Fruit fly (Drosophila melanogaster): Measurements from ENCODE around the gene CG6675.

Gene CG6675

DNA sequence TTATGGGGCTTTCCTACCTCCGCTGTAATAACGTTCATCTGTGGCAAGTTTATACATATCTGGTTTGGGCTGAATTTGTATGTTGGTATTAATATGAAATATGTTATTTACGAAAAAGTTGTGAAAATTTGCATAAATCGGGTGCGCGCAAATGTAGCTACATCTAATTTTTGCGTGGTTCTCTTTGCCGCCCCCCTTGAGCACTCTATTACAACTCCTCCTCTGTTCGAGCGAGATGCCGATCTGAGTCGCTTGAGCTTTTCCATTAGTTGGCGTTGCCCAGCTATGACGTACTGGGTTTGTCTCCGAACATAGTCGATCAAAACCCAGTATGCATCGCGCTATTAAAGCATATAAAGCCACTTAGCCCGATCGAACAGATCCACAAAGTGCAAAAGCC, at the start of gene CG6675:
Gene CG6675, plus strand, starts transcription at position 301 of the 400 bp plus-strand sequence.
- TF ChIP-seq CG17801 (GFP tag; optimal IDR thresholded peaks at IDR 0.05; ENCODE audit: partially characterized antibody), result no peak

DNA sequence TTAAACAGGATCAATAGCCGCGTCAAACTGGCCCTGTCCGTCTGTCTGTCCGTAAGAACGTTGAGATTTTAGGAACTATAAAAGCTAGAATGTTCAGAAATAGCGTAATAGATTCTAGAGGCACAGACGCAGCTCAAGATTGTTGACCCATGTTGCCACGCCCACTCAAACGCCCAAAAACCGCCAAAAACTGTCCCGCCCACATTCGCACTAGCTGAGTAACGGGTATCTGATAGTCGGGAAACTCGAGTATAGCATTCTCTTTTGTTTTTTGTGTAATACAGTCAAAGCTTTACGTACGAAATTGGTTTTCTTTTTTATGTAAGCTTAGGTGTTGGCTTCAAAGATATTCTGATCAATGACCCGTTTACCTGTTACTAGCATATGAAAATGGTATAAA, 48.9 kb upstream of the CG6675 start:
- no peak for TF ChIP-seq CG17801 (GFP tag; optimal IDR thresholded peaks at IDR 0.05; ENCODE audit: partially characterized antibody)

DNA sequence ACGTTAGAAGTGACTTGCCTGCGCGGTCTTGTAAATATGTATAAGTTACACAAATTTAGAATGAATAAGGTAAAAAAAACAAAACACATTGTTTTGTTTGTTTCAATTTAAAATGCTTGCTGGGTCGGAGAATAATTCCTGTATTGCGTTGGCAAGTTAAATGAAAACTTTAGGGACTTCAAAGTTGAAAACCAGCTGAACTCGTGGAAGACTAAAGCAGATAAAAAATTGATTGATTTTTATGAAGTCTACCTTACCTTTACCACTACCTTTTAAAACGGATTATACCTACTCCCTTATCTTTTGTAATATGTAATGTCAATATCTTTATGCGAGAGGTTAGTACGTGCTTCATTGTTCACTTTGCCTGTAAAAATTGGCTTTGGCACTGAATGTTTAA, 43.5 kb upstream of the CG6675 start, which contains the start of gene CG42597:
Gene CG42597, minus strand, starts transcription at position 101 of the 400 bp plus-strand sequence.
- TF ChIP-seq CG17801 (GFP tag; optimal IDR thresholded peaks at IDR 0.05; ENCODE audit: partially characterized antibody), result no peak

DNA sequence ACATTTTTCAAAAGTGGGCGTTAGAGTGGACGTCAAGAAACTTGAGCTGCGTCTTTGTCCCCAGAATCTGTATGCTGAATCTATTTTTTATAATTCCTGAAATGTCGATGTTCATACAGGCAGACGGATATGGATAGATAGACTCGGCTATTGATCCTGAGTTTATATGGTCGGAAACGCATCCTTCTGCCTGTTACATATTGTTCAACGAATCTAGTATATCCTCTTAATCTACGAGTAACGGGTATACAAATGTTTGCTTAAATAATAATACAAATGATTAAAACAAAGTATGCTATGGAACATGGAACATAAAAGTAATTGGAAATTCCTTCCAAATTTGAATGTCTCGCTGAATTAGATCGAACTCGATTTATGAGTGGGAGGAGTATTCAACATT, 37.9 kb upstream of the CG6675 start, which contains the start of gene tplus3a:
Gene tplus3a, plus strand, starts transcription at position 301 of the 400 bp plus-strand sequence.
- TF ChIP-seq CG17801 (GFP tag; optimal IDR thresholded peaks at IDR 0.05; ENCODE audit: partially characterized antibody), result no peak

DNA sequence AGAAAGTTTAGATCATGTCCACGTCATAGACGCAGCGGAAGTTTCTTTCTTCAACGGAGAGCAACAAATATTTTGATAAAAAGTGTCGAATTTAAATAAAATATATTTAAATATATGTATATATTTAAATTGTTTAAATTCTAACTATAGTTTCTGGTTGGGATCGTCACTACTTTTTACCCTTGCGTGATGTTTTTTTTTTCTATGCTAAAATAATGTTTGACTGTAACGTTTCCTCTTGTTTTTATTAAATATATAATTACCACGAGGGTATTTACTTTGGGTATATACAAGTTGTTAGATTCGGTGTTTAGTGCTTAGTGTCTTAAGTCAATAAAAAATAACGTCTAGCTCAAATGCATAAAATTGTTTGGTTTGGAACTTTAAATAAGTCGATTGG, 29.4 kb upstream of the CG6675 start, which contains the start of gene ttm3:
Gene ttm3, plus strand, starts transcription at position 301 of the 400 bp plus-strand sequence.
- no peak for TF ChIP-seq CG17801 (GFP tag; optimal IDR thresholded peaks at IDR 0.05; ENCODE audit: partially characterized antibody)

DNA sequence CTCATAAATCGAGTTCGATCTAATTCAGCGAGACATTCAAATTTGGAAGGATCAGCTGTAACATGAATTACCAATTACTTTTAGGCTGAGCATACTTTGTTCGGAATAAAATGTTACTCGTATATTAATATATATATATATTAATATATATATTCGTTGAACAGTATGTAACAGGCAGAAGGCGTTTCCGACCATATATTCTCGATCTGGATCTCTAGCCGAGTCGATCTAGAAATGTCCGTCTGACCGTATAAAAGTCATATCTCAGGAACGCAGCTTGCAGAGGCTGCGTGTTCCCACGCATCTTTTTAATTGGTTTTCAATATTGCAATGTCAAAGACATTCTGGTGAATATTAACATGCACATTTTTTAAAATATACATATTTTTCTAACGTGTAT, 4.5 kb upstream of the CG6675 start, which contains the start of gene tplus3b:
Gene tplus3b, minus strand, starts transcription at position 101 of the 400 bp plus-strand sequence.
- no peak for TF ChIP-seq CG17801 (GFP tag; optimal IDR thresholded peaks at IDR 0.05; ENCODE audit: partially characterized antibody)

DNA sequence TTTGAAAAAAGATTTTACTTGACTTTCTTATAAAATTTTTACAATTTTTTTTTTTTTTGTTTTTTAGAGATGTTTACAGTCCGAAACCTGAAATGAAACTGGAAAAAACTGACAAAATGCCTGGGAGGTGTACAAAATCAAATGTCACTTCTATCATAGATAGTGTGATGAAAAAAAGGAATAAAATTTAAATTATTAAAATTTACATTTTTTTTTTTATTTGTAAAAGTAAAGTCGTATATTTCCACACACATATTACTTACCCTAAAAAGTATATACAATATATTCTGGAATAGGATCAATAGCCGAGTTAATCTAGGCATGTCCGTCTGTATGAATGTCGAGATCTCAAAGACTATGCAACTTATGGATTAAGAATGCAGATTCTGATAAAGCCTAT, 3.4 kb upstream of the CG6675 start, which contains the start of gene CG15219:
Gene CG15219, minus strand, starts transcription at position 101 of the 400 bp plus-strand sequence.
- no peak for TF ChIP-seq CG17801 (GFP tag; optimal IDR thresholded peaks at IDR 0.05; ENCODE audit: partially characterized antibody)

DNA sequence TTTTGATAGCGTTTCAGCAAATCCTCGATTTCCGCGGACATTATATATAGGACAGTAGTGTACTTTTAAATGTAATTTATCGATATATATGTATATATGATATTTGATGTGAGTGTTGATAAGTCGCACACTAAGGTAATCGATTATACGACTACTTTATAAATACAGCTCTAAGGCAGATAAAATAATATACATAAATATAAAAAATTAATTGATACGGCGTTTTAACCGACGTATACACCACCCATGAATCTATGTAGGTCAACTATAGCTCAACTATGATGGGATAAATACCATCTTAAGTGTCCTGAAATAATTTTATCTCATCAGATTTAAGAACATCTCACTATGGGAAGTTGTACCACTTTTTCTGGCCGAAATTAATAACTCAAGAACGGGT, 1.6 kb upstream of the CG6675 start, which contains the start of gene CG10834:
Gene CG10834, minus strand, starts transcription at position 101 of the 400 bp plus-strand sequence.
- no peak for TF ChIP-seq CG17801 (GFP tag; optimal IDR thresholded peaks at IDR 0.05; ENCODE audit: partially characterized antibody)

DNA sequence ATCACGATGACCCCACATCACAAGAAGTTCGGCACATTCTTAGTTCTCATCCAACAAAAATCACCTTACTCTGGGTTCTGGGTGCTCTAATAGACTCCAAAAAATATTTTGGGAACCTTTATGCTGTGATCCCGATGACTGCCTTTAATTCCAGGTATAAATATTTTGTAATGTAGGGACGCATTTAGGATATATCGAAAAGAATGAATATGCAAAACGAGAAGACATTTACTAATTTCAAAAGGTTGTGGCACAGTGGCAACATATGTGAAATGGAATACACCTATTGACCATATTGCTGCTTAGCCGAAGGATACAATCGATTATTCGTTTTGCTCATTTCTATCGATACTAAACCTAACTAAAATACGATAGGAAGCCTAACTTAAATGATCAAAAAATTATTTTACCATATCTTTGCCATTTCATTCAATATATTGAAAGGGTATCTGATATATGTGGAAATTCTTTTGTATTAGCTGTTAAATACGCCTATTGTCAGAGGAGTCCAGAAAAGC, 12.2 kb downstream of the CG6675 start, which contains the start of gene CG3651:
Gene CG3651, plus strand, starts transcription at position 468 of the 518 bp plus-strand sequence.
- TF ChIP-seq CG17801 (GFP tag; optimal IDR thresholded peaks at IDR 0.05; ENCODE audit: partially characterized antibody), result no peak

DNA sequence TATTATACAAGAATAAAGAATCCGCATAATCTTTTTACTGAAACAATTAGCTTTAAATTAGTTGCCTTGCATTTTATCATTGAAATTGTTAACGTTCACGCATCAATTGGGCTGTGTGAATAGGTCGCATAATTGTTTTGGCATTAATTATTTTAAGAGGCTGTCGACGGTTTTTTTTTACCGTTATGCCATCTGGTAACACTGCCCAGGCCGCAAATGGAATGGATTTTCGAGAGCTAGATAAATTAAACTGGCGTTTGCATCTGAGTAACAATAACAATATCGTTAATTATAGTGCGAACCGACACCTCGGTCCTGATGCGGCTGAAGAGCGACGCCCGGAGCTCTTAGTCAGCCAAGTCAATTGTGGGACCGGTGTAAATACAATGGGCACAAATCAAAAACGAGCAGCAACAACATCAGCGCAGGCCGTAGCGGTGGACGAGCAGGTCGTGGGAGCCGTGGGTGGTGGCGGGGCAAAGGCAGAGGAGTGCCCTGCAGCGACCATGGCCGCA, 12.9 kb downstream of the CG6675 start:
- TF ChIP-seq CG17801 (GFP tag; optimal IDR thresholded peaks at IDR 0.05; ENCODE audit: partially characterized antibody), result no peak

DNA sequence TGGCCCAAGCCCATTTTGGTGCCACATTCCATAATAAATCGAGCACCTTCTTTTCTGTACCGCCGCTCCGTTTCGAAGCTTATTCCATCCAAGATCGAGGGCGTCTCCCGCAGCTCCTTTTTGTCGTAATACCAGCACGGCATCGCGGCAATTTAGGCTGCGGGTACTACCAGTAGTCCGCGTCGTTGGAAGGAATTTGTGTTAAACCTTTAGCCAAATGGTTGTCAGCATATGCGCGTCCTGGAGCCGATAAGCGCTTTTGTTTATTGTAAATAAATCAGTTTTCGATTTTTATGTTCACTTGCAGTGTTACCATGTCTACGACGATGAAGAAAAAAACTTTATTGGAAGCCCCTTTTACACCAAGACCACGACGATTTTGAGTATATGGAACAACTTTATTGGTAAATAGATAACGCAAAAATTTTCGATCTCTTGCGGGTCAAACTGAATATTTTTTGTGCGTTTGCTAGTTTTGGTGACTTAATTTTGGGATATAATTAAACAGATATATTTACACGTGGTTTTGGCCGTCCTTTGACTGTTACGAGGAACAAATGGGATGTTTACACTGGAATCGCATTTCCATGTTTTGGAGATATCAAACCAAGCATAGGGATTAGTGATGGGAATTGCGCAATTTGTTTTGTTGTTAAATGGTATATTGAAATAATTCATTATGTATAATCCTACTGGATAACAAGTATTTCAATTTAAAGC, 21.0 kb downstream of the CG6675 start, which contains the start of gene CycK:
Gene CycK, minus strand, starts transcription at position 562 of the 720 bp plus-strand sequence.
- TF ChIP-seq CG17801 (GFP tag; optimal IDR thresholded peaks at IDR 0.05; ENCODE audit: partially characterized antibody), result no peak

DNA sequence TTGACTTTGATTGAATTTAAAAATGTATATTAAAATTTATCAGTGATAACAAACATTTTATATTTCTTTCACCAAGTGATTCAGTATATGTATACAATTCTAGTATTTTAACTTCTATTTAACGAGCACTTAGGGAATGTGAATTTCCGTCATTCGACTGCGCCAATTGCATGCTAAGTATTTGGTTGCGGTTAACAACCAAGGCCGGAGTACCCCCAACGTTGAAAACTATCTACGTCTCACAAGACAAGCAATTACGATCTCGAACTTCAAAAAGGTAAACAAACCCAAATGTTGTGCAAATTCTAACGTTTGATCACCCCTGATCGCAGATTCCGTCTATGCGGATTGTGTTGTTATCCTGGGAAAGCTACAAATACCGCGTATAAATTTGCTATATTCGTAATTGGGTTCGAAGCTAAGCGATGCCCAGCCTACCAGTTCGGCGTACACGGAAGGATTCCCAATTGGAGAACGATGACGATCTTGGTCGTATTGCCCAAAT, 22.5 kb downstream of the CG6675 start, which contains the start of gene CG42748:
Gene CG42748, plus strand, starts transcription at position 51 of the 505 bp plus-strand sequence.
- no peak for TF ChIP-seq CG17801 (GFP tag; optimal IDR thresholded peaks at IDR 0.05; ENCODE audit: partially characterized antibody)

DNA sequence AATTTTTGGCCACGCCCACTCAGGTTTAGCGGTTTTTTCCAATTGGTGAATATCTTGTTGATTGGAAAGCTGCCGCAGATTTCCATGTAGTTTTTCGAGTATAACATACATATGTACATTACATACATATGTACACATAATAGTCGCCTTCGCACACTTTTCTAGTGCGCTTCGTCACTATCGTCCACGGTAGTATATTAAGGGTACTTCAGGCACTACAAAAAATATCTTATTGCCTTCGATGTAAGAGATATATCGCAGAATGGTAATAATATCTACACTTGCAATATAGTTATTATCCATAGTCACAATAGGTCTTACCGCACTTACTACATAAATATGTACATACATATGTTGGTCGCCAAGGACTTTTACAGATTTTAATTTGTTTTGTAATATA, 24.2 kb downstream of the CG6675 start:
- no peak for TF ChIP-seq CG17801 (GFP tag; optimal IDR thresholded peaks at IDR 0.05; ENCODE audit: partially characterized antibody)

DNA sequence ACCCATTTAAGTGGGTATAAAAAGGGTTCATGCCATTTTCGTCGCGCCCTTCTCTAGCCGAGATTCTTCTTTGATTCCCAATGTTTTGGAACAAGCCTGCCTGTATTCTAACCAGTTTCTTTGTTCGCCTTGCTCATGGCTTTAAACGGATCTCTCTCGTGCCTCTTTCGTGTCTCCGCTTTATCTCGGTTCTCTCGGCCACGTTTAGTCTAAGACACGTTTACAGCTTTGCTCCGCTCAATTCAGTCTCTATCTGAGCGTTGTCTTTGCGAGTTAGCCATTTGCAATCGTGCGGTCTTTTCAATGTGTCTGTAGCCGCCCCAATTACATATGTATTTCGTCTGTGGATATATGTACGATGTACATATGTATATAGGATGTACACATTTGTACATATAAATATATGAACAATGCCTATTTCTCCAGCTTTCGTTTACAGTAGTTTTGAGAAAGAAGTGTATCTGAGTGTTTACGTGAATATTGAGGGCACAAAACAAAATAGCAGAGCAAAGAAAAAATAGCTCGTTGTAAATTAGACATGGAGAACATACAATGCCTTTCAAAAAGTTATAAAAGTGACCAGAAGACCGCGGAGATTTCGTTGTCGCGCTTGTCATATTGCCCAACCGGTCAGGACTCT, 25.4 kb downstream of the CG6675 start:
- no peak for TF ChIP-seq CG17801 (GFP tag; optimal IDR thresholded peaks at IDR 0.05; ENCODE audit: partially characterized antibody)

DNA sequence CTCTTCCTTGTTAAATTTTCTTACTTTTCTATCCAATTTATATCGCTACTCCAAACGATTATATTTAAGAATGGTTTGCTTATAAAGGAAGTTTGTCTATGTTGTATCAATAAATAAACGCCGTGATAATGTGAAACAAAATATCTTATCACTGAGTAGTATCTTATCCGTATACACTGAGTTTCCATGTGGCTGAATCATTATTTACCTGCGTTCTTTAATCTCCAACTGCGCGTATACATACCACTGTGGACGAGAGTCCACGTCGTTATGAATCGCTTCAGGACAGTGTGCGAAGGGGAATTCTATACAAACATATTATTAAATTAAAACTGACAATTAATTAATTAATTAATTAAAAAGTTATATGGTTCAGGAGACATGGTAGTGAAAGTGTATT, 30.6 kb downstream of the CG6675 start:
- TF ChIP-seq CG17801 (GFP tag; optimal IDR thresholded peaks at IDR 0.05; ENCODE audit: partially characterized antibody), result no peak

Measured in ovary, adult (tissue).